Worm (Caenorhabditis elegans): ENCODE results near the gene C35B1.9.

The C35B1.9 gene

ce11 chrIV:4078901-4079300 lies 1.8 kb downstream of the C35B1.9 start, which contains the start of gene C35B1.8:
Gene C35B1.8, minus strand, starts transcription at chrIV:4079001.
- TF ChIP-seq elt-1 (tag; optimal IDR thresholded peaks at IDR 0.05) (no peak), ceh-82 (tag; optimal IDR thresholded peaks at IDR 0.05) (no peak), nhr-43 (tag; optimal IDR thresholded peaks at IDR 0.05; ENCODE audit: poor library complexity, severe bottlenecking) (no peak), jun-1 (tag; optimal IDR thresholded peaks at IDR 0.05) (no peak), ztf-11 (tag; optimal IDR thresholded peaks at IDR 0.05) (no peak), aly-2 (tag; optimal IDR thresholded peaks at IDR 0.05) (no peak), sea-2 (GFP tag; optimal IDR thresholded peaks at IDR 0.05) (no peak)

- TF ChIP-seq ztf-11 (tag; optimal IDR thresholded peaks at IDR 0.05) (no peak), nhr-76 (tag; optimal IDR thresholded peaks at IDR 0.05) (no peak)
These were observed 4.0 kb downstream of the C35B1.9 start for ce11 chrIV:4076690-4077295.

- no peak for TF ChIP-seq mml-1 (tag; optimal IDR thresholded peaks at IDR 0.05)
- TF ChIP-seq nhr-67 (tag; optimal IDR thresholded peaks at IDR 0.05) = no peak
- no peak for TF ChIP-seq snpc-4 (tag; optimal IDR thresholded peaks at IDR 0.05)
- TF ChIP-seq aly-2 (tag; optimal IDR thresholded peaks at IDR 0.05) = no peak
- no peak for TF ChIP-seq skn-1 (tag; optimal IDR thresholded peaks at IDR 0.05)
- no peak for TF ChIP-seq egl-5 (tag; optimal IDR thresholded peaks at IDR 0.05)
- TF ChIP-seq pha-4 (tag; optimal IDR thresholded peaks at IDR 0.05) = no peak
- no peak for TF ChIP-seq ztf-11 (tag; optimal IDR thresholded peaks at IDR 0.05)
- no peak for TF ChIP-seq ZK546.5 (tag; optimal IDR thresholded peaks at IDR 0.05)
- no peak for TF ChIP-seq hmg-11 (tag; optimal IDR thresholded peaks at IDR 0.05)
- no peak for TF ChIP-seq fkh-2 (tag; optimal IDR thresholded peaks at IDR 0.05)
- no peak for TF ChIP-seq nhr-12 (tag; optimal IDR thresholded peaks at IDR 0.05)
- no peak for TF ChIP-seq ama-1 (optimal IDR thresholded peaks at IDR 0.05)
- no peak for TF ChIP-seq fkh-10 (GFP tag; optimal IDR thresholded peaks at IDR 0.05)
These were observed 6.1 kb downstream of the C35B1.9 start, which contains the start of gene W03D2.9 for ce11 chrIV:4074610-4075009. Gene W03D2.9, minus strand, starts transcription at chrIV:4074710.

- TF ChIP-seq lsy-12 (tag; optimal IDR thresholded peaks at IDR 0.05) = no peak
- no peak for TF ChIP-seq lin-15B (tag; optimal IDR thresholded peaks at IDR 0.05)
- no peak for TF ChIP-seq unc-62 (GFP tag; optimal IDR thresholded peaks at IDR 0.05)
- no peak for TF ChIP-seq nhr-67 (tag; optimal IDR thresholded peaks at IDR 0.05)
- no peak for TF ChIP-seq R02D3.7 (tag; optimal IDR thresholded peaks at IDR 0.05)
- TF ChIP-seq fos-1 (tag; optimal IDR thresholded peaks at IDR 0.05) = no peak
- TF ChIP-seq nhr-25 (tag; optimal IDR thresholded peaks at IDR 0.05) = no peak
- TF ChIP-seq egl-27 (tag; optimal IDR thresholded peaks at IDR 0.05) = no peak
- no peak for TF ChIP-seq fkh-10 (GFP tag; optimal IDR thresholded peaks at IDR 0.05)
- no peak for TF ChIP-seq ZK546.5 (tag; optimal IDR thresholded peaks at IDR 0.05)
- no peak for TF ChIP-seq lin-39 (tag; optimal IDR thresholded peaks at IDR 0.05)
- TF ChIP-seq pqm-1 (tag; optimal IDR thresholded peaks at IDR 0.05) = no peak
- no peak for TF ChIP-seq aly-2 (tag; optimal IDR thresholded peaks at IDR 0.05)
- no peak for TF ChIP-seq ceh-28 (tag; optimal IDR thresholded peaks at IDR 0.05)
- no peak for TF ChIP-seq ama-1 (optimal IDR thresholded peaks at IDR 0.05)
- no peak for TF ChIP-seq snpc-4 (tag; optimal IDR thresholded peaks at IDR 0.05)
- TF ChIP-seq elt-2 (tag; optimal IDR thresholded peaks at IDR 0.05) = no peak
- no peak for TF ChIP-seq nhr-76 (tag; optimal IDR thresholded peaks at IDR 0.05)
- no peak for TF ChIP-seq mdl-1 (tag; optimal IDR thresholded peaks at IDR 0.05)
- TF ChIP-seq mml-1 (tag; optimal IDR thresholded peaks at IDR 0.05) = no peak
These were observed 8.7 kb downstream of the C35B1.9 start, which contains the start of gene pqn-75 for ce11 chrIV:4072027-4072426. Gene pqn-75, plus strand, starts transcription at chrIV:4072327.

- TF ChIP-seq jun-1 (tag; optimal IDR thresholded peaks at IDR 0.05) (no peak), sea-2 (GFP tag; optimal IDR thresholded peaks at IDR 0.05) (no peak), skn-1 (tag; optimal IDR thresholded peaks at IDR 0.05) (no peak), nhr-67 (tag; optimal IDR thresholded peaks at IDR 0.05) (no peak), ZK546.5 (tag; optimal IDR thresholded peaks at IDR 0.05) (no peak), ceh-82 (tag; optimal IDR thresholded peaks at IDR 0.05) (no peak), daf-12 (tag; optimal IDR thresholded peaks at IDR 0.05) (no peak), nhr-25 (tag; optimal IDR thresholded peaks at IDR 0.05) (no peak), hmg-11 (tag; optimal IDR thresholded peaks at IDR 0.05) (no peak), ama-1 (optimal IDR thresholded peaks at IDR 0.05) (no peak), nhr-28 (tag; optimal IDR thresholded peaks at IDR 0.05) (no peak), nhr-76 (tag; optimal IDR thresholded peaks at IDR 0.05) (no peak), unc-39 (tag; optimal IDR thresholded peaks at IDR 0.05) (no peak), nhr-237 (tag; optimal IDR thresholded peaks at IDR 0.05) (no peak), pqm-1 (tag; optimal IDR thresholded peaks at IDR 0.05) (no peak), elt-1 (tag; optimal IDR thresholded peaks at IDR 0.05) (no peak), nhr-11 (tag; optimal IDR thresholded peaks at IDR 0.05) (no peak), lsy-12 (tag; optimal IDR thresholded peaks at IDR 0.05) (no peak)
These were observed 9.9 kb downstream of the C35B1.9 start for ce11 chrIV:4070810-4071209.
